Fruit fly (Drosophila melanogaster): ENCODE data around the gene CG4074.
A peak's percentile ranks its signal among the peaks of the same experiment; 100 is the strongest.

CG4074 gene

DNA sequence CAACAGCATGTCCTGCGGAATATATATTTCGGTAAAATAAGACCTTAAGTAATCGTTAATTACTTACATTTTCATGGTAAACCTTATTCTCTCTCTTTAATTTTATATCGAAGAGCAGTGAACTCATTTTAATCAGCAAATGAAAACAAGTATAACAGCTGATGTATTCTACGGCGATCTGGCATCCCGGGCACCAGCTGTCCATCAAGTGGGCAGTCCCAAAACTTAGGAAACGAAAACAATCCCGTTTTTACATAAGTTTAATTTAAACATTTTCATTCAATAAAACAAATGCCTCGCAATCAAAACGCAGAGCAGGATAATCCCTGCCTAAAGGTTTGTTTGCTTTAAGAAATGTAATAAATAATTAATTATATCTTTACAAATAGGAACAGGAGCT, at the start of gene CG4074, which contains the start of gene CG4186:
TSS of gene CG4074 (minus strand) at position 151 of the 400 bp plus-strand sequence.
TSS of gene CG4186 (plus strand) at position 237 of the 400 bp plus-strand sequence.
- TF ChIP-seq CG8478 (optimal IDR thresholded peaks at IDR 0.05) (no peak), CTCF (optimal IDR thresholded peaks at IDR 0.05) (peak in 1 of 2 experiments; percentile 9)

DNA sequence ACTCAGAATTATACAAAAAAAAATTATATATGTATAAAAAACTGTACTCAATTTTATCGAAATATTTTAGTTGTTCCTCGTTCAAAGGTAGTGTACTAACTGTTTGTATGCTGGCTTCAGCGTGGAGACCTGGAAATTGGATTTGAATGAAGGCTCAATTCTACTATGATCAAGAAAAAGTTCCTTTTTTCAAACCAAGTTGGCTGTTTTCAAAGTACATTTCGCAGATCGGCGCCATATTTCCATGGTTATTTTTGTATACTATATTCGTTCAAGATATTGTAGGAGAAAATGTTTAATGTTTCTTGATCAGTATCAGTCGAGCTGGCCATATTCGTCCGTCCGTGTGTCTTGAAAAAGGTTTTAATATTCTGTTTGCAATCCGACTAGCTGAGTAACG, 48.6 kb upstream of the CG4074 start, which contains the start of gene Mst77F:
TSS of gene Mst77F (minus strand) at position 101 of the 400 bp plus-strand sequence.
- TF ChIP-seq CG8478 (optimal IDR thresholded peaks at IDR 0.05) (no peak), CTCF (optimal IDR thresholded peaks at IDR 0.05) (no peak)

DNA sequence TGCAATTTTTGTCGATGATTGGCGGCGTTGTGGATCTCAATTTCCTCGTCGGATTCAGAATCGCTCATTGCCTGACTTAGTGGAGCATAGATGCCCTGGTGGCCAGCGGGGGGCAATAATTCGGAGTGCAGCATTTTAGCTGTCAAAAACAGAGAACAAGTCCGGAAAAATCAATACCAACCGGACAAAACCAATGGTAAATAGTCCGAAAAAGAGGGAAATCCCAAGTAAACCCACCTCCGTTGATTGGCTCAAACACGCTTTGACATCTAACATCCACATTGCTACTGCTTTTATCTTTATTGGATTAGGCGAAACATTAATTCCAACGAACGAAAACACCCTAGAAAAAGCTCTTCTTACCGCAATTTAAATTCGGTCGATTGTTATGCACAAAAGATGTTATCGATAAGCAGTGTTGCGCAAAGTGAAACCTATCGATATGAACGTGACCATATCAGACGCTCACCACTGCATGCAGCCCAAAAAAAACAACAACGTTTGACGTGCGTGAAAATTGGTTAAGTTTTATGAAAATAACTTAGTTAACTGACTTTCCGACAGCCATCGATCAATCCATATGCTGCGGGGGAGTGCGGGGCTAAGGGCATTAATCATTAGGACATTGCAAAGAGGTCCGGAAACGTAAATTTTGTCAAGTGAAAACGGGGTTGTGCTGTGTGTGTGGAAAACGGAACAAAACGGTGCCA, 46.5 kb upstream of the CG4074 start, which contains the start of the genes CG3618 and Pka-R1:
TSS of gene CG3618 (minus strand) at position 410 of the 710 bp plus-strand sequence.
TSS of gene Pka-R1 (plus strand) at position 453 of the 710 bp plus-strand sequence.
- TF ChIP-seq CG8478 (optimal IDR thresholded peaks at IDR 0.05) (no peak), CTCF (optimal IDR thresholded peaks at IDR 0.05) (no peak)

DNA sequence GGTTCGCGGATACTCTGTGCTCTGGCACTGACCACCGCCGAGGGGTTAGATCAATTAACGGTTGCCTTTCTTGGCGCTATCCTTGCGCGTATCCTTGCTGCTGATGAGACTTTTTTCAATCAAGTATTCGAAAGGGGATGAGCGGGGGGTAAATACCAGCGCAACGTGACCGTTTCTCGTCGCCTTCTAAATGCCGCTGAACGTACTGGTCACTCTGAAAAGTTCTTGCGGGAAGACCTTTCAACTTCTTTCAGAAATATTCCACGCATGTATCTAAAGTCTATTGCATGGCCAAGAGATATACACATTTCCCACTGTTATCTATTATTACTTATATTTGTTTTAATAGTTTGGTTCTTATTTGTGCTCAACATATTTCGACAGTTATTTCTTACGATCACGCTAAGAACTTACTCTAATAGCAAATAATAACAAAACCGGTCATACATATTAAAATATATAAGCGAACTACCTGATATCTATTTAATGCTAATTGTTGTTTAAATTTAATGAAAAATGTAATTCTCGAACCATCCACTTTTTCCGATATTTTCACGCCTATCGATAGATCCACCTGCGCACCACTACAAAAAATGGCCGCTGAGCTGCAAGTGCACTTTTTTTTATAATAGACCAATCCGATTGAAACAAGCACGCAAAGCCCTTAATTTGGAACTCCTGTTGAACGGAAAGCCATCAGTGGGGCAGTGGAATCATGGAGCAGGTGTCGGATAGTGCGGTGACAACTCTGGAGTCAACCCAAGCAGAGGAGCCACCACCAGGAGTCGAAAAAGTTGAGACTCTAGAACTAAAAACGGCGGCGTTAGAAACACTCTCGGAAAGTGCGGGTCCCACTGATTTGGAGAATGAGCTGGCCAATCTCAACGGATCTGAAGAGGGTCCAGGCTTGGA, 40.0 kb upstream of the CG4074 start, which contains the start of the genes CG3634 and HIPP1:
TSS of gene CG3634 (minus strand) at position 185 of the 912 bp plus-strand sequence.
TSS of gene HIPP1 (plus strand) at position 582 of the 912 bp plus-strand sequence.
- TF ChIP-seq CG8478 (optimal IDR thresholded peaks at IDR 0.05) (no peak), CTCF (optimal IDR thresholded peaks at IDR 0.05) (no peak)

DNA sequence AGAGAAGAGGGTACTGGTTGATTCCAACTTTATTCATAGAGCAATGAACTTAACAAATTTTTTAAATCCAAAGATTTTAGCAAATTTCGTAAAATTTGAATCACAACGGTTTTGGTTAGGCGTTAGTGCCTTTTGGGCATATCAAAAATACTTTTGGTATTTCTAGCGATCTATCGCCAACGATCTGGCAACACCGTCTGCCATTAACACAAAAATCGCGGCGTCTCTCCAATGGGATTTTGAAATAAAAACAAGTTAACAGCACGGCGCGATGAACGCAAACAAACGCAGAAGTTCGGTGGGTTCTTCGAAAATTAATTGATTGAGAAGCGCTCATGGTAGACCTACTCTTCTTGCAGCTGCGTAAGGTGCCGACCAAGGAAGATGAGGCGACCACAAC, 30.9 kb upstream of the CG4074 start, which contains the start of gene Spc105R:
TSS of gene Spc105R (plus strand) at position 203 of the 400 bp plus-strand sequence.
- no peak for TF ChIP-seq CG8478 (optimal IDR thresholded peaks at IDR 0.05)
- TF ChIP-seq CTCF (optimal IDR thresholded peaks at IDR 0.05), result peak; percentile 3 to 32

DNA sequence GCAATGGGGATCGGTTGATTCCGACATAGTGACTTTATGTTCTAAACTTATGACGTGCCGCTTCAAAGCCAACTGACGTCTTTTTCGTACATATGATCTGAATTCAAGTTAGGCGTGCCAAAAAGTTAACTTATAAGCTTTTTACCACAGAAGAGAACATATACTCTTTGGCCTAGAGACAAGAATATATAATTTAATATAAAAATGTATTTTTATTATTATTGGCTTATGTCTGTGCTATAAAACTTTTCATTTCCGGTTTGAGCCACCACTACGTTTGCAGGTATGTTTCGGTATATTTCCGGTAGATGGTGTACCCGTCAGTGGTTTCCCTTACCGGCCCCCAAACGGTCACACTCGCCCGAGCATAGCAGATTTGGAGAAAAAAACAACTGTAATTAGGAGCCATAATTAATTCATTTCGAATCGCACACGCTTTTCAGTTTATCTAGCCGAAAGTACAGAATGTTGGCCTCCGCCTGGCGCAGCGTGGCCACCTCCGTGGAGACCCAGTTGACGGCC, 29.1 kb upstream of the CG4074 start, which contains the start of the genes CG3698 and tzn:
TSS of gene CG3698 (minus strand) at position 51 of the 522 bp plus-strand sequence.
TSS of gene tzn (plus strand) at position 321 of the 522 bp plus-strand sequence.
- TF ChIP-seq CG8478 (optimal IDR thresholded peaks at IDR 0.05) (no peak), CTCF (optimal IDR thresholded peaks at IDR 0.05) (peak; percentile 86 to 91)

DNA sequence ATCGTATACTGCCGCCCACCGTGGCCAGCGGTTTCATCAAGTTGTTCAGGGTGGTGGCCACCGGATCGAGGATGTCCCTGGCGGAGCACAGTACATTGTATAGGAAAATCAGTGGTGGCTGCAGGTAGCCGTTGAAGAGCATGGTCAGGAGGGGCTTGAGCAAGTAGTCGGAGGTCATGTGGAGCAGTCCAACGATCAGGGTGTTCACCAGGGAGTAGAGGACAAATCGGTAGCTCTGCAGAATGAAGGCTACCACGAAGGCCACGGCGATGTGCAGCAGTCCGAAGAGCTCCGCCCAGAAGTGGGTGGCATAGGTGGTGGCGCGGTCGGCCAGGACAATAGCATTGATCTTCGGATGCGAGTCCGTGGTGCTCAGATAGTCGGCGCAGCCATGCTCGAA, 28.1 kb upstream of the CG4074 start:
- TF ChIP-seq CG8478 (optimal IDR thresholded peaks at IDR 0.05) (no peak), CTCF (optimal IDR thresholded peaks at IDR 0.05) (no peak)

DNA sequence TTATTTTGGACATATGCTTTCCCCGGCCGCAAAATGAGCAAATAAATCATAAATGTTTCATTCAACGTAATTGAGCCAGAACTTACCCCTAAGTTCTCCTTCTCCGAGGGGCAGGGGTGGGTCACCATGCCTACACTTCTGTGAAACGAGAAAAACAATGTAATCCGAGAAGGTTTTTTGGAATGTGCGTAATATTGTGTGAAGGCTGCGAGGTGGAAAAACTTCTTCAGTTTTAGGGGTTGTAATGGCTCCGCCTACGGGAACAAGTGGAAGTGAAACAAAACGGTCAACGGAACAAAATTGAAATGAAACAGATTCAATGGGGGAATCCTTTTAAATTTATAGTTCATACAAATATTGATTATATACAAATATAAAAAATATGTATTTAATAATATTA, 27.5 kb upstream of the CG4074 start:
- no peak for TF ChIP-seq CG8478 (optimal IDR thresholded peaks at IDR 0.05)
- TF ChIP-seq CTCF (optimal IDR thresholded peaks at IDR 0.05), result no peak

DNA sequence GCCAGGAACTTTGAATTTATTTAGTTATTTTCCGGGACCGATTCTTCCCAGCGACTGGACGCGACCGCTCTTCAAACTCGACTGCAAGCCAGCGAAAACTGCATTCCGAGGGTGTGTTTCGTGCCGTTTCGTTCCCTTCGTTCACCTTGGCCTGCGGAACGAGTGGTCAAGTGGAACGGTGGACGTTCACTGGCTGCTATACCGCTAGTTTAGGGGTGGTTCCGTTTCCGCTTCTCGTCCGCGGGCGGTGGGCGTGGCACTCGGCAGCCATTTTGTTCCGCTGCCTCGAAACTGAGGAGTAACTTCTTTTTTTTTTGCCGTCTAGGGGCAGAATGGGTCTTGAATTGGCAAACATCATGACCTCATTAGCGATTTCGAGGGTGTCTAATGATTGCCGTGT, 23.4 kb upstream of the CG4074 start, which contains the start of gene Six4:
TSS of gene Six4 (minus strand) at position 85 of the 400 bp plus-strand sequence.
- TF ChIP-seq CG8478 (optimal IDR thresholded peaks at IDR 0.05) (no peak), CTCF (optimal IDR thresholded peaks at IDR 0.05) (no peak)

DNA sequence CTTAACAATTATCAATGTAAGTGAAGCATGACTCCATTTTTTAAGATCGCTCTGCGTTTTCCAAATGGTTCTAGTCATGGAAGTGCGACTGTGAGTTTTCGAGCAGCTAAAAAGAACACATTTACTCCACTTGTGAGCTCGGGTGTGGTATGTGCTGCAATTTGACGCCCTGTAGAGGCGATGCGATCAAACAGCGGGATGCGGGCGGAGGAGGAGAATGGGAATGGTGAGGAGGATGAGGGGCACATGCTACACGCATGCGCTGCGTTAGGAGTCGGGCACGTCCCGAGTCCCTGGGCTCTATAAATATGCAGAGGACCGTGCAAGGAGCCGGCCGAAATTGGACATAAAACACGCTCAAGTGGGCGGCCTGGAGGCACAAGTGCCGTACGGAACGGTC, 20.0 kb upstream of the CG4074 start:
- no peak for TF ChIP-seq CG8478 (optimal IDR thresholded peaks at IDR 0.05)
- no peak for TF ChIP-seq CTCF (optimal IDR thresholded peaks at IDR 0.05)

DNA sequence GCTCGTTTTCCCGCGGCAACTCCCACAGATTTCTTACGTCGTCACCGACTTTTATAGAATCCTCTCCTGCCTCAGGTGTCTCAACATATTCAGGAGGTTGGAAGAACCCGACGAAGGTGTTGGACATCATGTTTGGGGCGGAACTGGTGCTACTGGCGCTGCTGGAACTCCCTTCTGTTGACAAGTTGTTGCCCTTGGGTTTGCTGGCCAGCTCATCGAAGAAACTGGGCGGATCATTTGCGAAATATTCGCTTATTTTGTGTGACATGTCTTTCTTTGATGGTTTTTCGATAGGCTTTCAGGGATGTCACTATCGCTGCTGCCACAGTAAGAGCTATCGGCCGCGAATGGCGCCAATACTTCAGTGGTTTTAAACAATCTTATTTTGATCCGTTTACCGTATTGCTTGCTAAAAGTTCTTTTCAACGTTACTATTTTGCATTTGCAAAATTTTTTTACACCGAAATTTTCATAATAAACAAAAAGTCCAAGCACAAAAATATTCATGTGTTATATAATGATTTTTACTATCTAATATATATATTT, 18.6 kb upstream of the CG4074 start, which contains the start of gene CG11396:
TSS of gene CG11396 (minus strand) at position 303 of the 546 bp plus-strand sequence.
- TF ChIP-seq CG8478 (optimal IDR thresholded peaks at IDR 0.05) (no peak), CTCF (optimal IDR thresholded peaks at IDR 0.05) (no peak)

DNA sequence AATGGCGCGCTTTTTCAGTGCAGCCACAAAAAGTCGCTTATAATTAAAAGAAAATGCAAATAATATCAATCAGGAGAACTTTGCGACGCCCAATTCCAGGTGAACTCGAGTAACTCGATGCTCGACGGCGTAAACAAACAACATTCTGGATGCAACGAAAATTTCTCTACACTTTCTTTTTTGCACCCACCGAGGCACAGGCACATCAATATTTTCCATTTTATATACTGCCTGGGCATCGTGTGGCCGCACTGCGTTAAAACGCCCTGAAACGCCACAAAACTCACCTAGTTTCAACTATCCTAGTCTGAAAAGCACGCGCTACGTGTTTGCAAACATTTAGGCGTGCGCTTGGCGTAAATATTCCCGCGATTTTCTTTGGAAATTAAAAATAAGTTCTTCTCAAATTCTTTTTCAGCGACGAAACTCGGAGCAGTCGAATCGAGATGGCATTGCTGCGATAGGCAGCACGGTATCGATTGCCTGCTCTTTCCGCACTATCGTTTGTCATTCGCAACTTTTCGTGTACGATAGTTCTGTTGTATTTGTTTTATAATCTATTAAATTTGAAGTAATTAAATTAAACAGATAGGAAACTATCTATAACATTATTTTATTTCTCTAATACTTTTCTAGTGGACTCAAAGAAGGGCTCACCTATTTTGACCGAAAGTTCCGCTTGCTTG, 16.6 kb upstream of the CG4074 start, which contains the start of gene Pcif1:
TSS of gene Pcif1 (minus strand) at position 456 of the 686 bp plus-strand sequence.
- TF ChIP-seq CTCF (optimal IDR thresholded peaks at IDR 0.05), result peak in 1 of 2 experiments; percentile 33
- no peak for TF ChIP-seq CG8478 (optimal IDR thresholded peaks at IDR 0.05)

Data from S2 (cell line).